In the genomic region with DNA sequence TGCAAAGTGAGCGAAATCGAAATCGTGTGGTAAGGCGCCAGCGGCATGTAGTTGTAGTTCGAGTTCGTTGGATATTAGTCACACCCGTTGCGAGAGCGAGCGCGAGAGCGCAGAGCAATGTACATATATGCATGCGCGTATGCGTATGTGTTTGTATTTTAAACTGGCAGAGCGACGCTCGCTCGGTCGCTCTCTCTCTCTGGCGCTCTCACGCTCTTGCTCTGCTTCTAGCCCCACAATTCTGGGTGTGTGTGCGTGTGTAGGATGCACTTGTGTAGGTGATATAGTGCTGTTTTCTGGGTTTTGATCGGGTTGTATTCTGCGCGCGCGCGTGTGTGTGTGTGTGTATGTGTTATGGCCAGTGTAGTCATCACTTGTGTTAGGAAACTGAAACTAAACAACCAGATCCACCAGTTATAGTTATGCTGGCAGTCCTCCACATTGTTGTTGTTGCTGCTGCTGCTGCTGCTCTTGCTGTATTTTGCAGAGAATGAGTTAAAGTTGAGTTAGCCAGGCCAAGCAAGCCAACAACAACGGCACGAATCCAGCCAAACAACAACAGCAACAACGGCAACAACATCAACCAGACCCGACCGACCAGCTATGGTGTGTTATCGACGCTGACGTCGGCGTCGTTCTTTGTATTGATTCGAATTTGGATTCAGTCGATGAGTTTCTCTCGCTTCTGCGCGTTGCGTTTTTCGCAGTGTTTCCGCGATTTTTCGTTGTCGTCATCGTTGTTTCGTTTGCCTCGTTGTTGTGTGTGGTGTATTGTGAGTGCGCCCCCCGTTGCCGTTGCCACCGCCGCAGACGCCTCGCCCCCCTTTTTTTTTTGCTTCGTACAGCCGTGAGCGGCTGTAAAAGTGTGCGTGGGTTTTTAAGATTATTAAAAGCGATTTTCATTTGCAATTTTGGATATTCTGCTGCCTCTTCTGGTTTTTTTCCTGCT, we compare ENCODE assay signal across 6 fruit fly cellular contexts.
TF ChIP-seq lines count a peak whose summit lies in the region.

No protein-coding gene starts in this region.

- no peak for TF ChIP-seq CTCF in whole organism, embryonic (GFP tag; optimal IDR thresholded peaks at IDR 0.05; lab: Kevin White, UChicago)

TF ChIP-seq in whole organism, 6 proteins besides CTCF, POLR2A, EP300 and RAD21:
- no peak for TF ChIP-seq EcR (GFP tag; optimal IDR thresholded peaks at IDR 0.05; lab: Kevin White, UChicago)
- TF ChIP-seq CG8478 (optimal IDR thresholded peaks at IDR 0.05; lab: Kevin White, UChicago) = peak; percentile 42
TF ChIP-seq in whole organism: peak in this region for 1.

TF ChIP-seq in whole organism, adult, 20 proteins besides CTCF, POLR2A, EP300 and RAD21 (continues in another document):
- TF ChIP-seq cnc (optimal IDR thresholded peaks at IDR 0.05; lab: Kevin White, UChicago) (no peak), CG5204 (GFP tag; optimal IDR thresholded peaks at IDR 0.05; lab: Kevin White, UChicago) (no peak), Clk (GFP tag; optimal IDR thresholded peaks at IDR 0.05; lab: Kevin White, UChicago) (no peak), cic (GFP tag; optimal IDR thresholded peaks at IDR 0.05; lab: Kevin White, UChicago) (peak; percentile 61), CG33017 (tag; optimal IDR thresholded peaks at IDR 0.05; lab: Kevin White, UChicago) (no peak), tj (GFP tag; optimal IDR thresholded peaks at IDR 0.05; lab: Kevin White, UChicago) (peak; percentile 82), ovo (GFP tag; optimal IDR thresholded peaks at IDR 0.05; lab: Kevin White, UChicago) (no peak), pad (GFP tag; optimal IDR thresholded peaks at IDR 0.05; lab: Kevin White, UChicago) (peak; percentile 1), kay (GFP tag; lab: Kevin White, UChicago; ENCODE audit: borderline replicate concordance) (peak; percentile 80), Mnt (GFP tag; optimal IDR thresholded peaks at IDR 0.05; lab: Kevin White, UChicago) (peak; percentile 20), Hr96 (GFP tag; optimal IDR thresholded peaks at IDR 0.05; lab: Kevin White, UChicago) (no peak), CG7101 (tag; optimal IDR thresholded peaks at IDR 0.05; lab: Kevin White, UChicago) (peak; percentile 27), CG7045 (GFP tag; optimal IDR thresholded peaks at IDR 0.05; lab: Kevin White, UChicago) (no peak), bab1 (GFP tag; optimal IDR thresholded peaks at IDR 0.05; lab: Kevin White, UChicago) (peak; percentile 78), toe (GFP tag; optimal IDR thresholded peaks at IDR 0.05; lab: Kevin White, UChicago) (no peak)

TF ChIP-seq in whole organism, embryonic, 481 proteins besides CTCF, POLR2A, EP300 and RAD21 (continues in another document):
- TF ChIP-seq CG2116 (GFP tag; optimal IDR thresholded peaks at IDR 0.05; lab: Kevin White, UChicago) (no peak), Doc3 (GFP tag; IDR thresholded peaks at IDR 0.05; lab: Robert Waterston, UW; ENCODE audit: partially characterized antibody) (no peak), Kr (GFP tag; optimal IDR thresholded peaks at IDR 0.05; lab: Kevin White, UChicago) (peak; percentile 42), Lhr (GFP tag; optimal IDR thresholded peaks at IDR 0.05; lab: Kevin White, UChicago) (no peak), CG6175 (GFP tag; IDR thresholded peaks at IDR 0.05; lab: Robert Waterston, UW) (peak; percentile 95), chn (GFP tag; optimal IDR thresholded peaks at IDR 0.05; lab: Kevin White, UChicago) (no peak), CG33213 (GFP tag; optimal IDR thresholded peaks at IDR 0.05; lab: Kevin White, UChicago) (no peak), exex (tag; optimal IDR thresholded peaks at IDR 0.05; lab: Kevin White, UChicago) (peak; percentile 1), ssp (GFP tag; IDR thresholded peaks at IDR 0.05; lab: Robert Waterston, UW) (no peak), CG17361 (GFP tag; IDR thresholded peaks at IDR 0.05; lab: Robert Waterston, UW) (no peak), sug (tag; optimal IDR thresholded peaks at IDR 0.05; lab: Kevin White, UChicago) (peak; percentile 26), CG18599 (GFP tag; optimal IDR thresholded peaks at IDR 0.05; lab: Kevin White, UChicago) (peak; percentile 10), Nf-YA (GFP tag; IDR thresholded peaks at IDR 0.05; lab: Robert Waterston, UW) (no peak), HLH3B (GFP tag; IDR thresholded peaks at IDR 0.05; lab: Robert Waterston, UW) (peak; percentile 14; the same call in 1 of the 2 replicates), fd102C (GFP tag; optimal IDR thresholded peaks at IDR 0.05; lab: Kevin White, UChicago) (no peak), tup (GFP tag; optimal IDR thresholded peaks at IDR 0.05; lab: Kevin White, UChicago) (no peak)

TF ChIP-seq in whole organism, prepupa, 60 proteins besides CTCF, POLR2A, EP300 and RAD21 (continues in another document):
- TF ChIP-seq CG3032 (tag; optimal IDR thresholded peaks at IDR 0.05; lab: Kevin White, UChicago) = no peak
- no peak for TF ChIP-seq spab (GFP tag; optimal IDR thresholded peaks at IDR 0.05; lab: Kevin White, UChicago)
- no peak for TF ChIP-seq Gug (GFP tag; IDR thresholded peaks at IDR 0.05; lab: Robert Waterston, UW)
- peak; percentile 2 to 11 for TF ChIP-seq ss (GFP tag; optimal IDR thresholded peaks at IDR 0.05; lab: Kevin White, UChicago)
- peak; percentile 12 for TF ChIP-seq CG16779 (tag; optimal IDR thresholded peaks at IDR 0.05; lab: Kevin White, UChicago)
- no peak for TF ChIP-seq CG10631 (GFP tag; optimal IDR thresholded peaks at IDR 0.05; lab: Kevin White, UChicago)
- TF ChIP-seq Lpt (GFP tag; optimal IDR thresholded peaks at IDR 0.05; lab: Kevin White, UChicago) = peak; percentile 56
- TF ChIP-seq CG6854 (GFP tag; optimal IDR thresholded peaks at IDR 0.05; lab: Kevin White, UChicago) = peak; percentile 56
- peak; percentile 65 for TF ChIP-seq Eip78C (GFP tag; lab: Kevin White, UChicago)
- peak; percentile 12 for TF ChIP-seq lz (GFP tag; optimal IDR thresholded peaks at IDR 0.05; lab: Kevin White, UChicago)
- TF ChIP-seq Blimp-1 (GFP tag; optimal IDR thresholded peaks at IDR 0.05; lab: Kevin White, UChicago) = no peak
- TF ChIP-seq CG34406 (GFP tag; optimal IDR thresholded peaks at IDR 0.05; lab: Kevin White, UChicago) = no peak
- no peak for TF ChIP-seq salr (GFP tag; optimal IDR thresholded peaks at IDR 0.05; lab: Kevin White, UChicago)
- peak; percentile 35 for TF ChIP-seq fd85E (GFP tag; optimal IDR thresholded peaks at IDR 0.05; lab: Kevin White, UChicago)
- TF ChIP-seq dac (GFP tag; optimal IDR thresholded peaks at IDR 0.05; lab: Kevin White, UChicago) = no peak
- TF ChIP-seq Smox (GFP tag; optimal IDR thresholded peaks at IDR 0.05; lab: Kevin White, UChicago) = no peak
- no peak for TF ChIP-seq CG10669 (GFP tag; optimal IDR thresholded peaks at IDR 0.05; lab: Kevin White, UChicago)

TF ChIP-seq in whole organism, pupa, 21 proteins besides CTCF, POLR2A, EP300 and RAD21:
- TF ChIP-seq CG15710 (tag; optimal IDR thresholded peaks at IDR 0.05; lab: Kevin White, UChicago) = no peak
- TF ChIP-seq fd96Ca (GFP tag; IDR thresholded peaks at IDR 0.05; lab: Robert Waterston, UW) = peak; percentile 68
- no peak for TF ChIP-seq CG14655 (GFP tag; optimal IDR thresholded peaks at IDR 0.05; lab: Kevin White, UChicago)
- peak; percentile 73; the same call in 1 of the 2 replicates for TF ChIP-seq CG32121 (GFP tag; IDR thresholded peaks at IDR 0.05; lab: Robert Waterston, UW)
- peak; percentile 67 for TF ChIP-seq CG12605 (GFP tag; IDR thresholded peaks at IDR 0.05; lab: Robert Waterston, UW)
- TF ChIP-seq EcR (GFP tag; optimal IDR thresholded peaks at IDR 0.05; lab: Kevin White, UChicago) = peak; percentile 31
- peak; percentile 47 for TF ChIP-seq Pif1B (GFP tag; optimal IDR thresholded peaks at IDR 0.05; lab: Kevin White, UChicago)
- TF ChIP-seq Ets98B (GFP tag; IDR thresholded peaks at IDR 0.05; lab: Robert Waterston, UW) = peak; percentile 84
- peak; percentile 71 for TF ChIP-seq CG4496 (GFP tag; IDR thresholded peaks at IDR 0.05; lab: Robert Waterston, UW)

TF ChIP-seq in whole organism, wandering third instar larva, 38 proteins besides CTCF, POLR2A, EP300 and RAD21 (continues in another document):
- peak; percentile 40 for TF ChIP-seq woc (GFP tag; optimal IDR thresholded peaks at IDR 0.05; lab: Kevin White, UChicago)
- TF ChIP-seq Hr83 (GFP tag; optimal IDR thresholded peaks at IDR 0.05; lab: Kevin White, UChicago; ENCODE audit: poor library complexity, severe bottlenecking) = peak; percentile 69
- peak; percentile 26 for TF ChIP-seq jim (GFP tag; optimal IDR thresholded peaks at IDR 0.05; lab: Kevin White, UChicago)
- TF ChIP-seq Hnf4 (GFP tag; optimal IDR thresholded peaks at IDR 0.05; lab: Kevin White, UChicago) = peak; percentile 2
- TF ChIP-seq Jra (GFP tag; optimal IDR thresholded peaks at IDR 0.05; lab: Kevin White, UChicago) = peak; percentile 50
- no peak for TF ChIP-seq GATAd (GFP tag; optimal IDR thresholded peaks at IDR 0.05; lab: Kevin White, UChicago)
- TF ChIP-seq CG32264 (GFP tag; optimal IDR thresholded peaks at IDR 0.05; lab: Kevin White, UChicago) = peak; percentile 22
- no peak for TF ChIP-seq CG9705 (GFP tag; optimal IDR thresholded peaks at IDR 0.05; lab: Kevin White, UChicago)
- peak; percentile 93 for TF ChIP-seq Vsx2 (GFP tag; optimal IDR thresholded peaks at IDR 0.05; lab: Kevin White, UChicago; ENCODE audit: partially characterized antibody)
- no peak for TF ChIP-seq Myc (optimal IDR thresholded peaks at IDR 0.05; lab: Kevin White, UChicago)
- peak; percentile 15 for TF ChIP-seq Sp1 (GFP tag; optimal IDR thresholded peaks at IDR 0.05; lab: Kevin White, UChicago)
- TF ChIP-seq N (GFP tag; optimal IDR thresholded peaks at IDR 0.05; lab: Kevin White, UChicago) = peak; percentile 91
- TF ChIP-seq dsf (GFP tag; optimal IDR thresholded peaks at IDR 0.05; lab: Kevin White, UChicago; ENCODE audit: borderline replicate concordance) = peak; percentile 40
- TF ChIP-seq Rel (GFP tag; optimal IDR thresholded peaks at IDR 0.05; lab: Kevin White, UChicago) = peak; percentile 17
- peak; percentile 28 for TF ChIP-seq Rel (tag; optimal IDR thresholded peaks at IDR 0.05; lab: Kevin White, UChicago)
- peak; percentile 46 for TF ChIP-seq h (GFP tag; optimal IDR thresholded peaks at IDR 0.05; lab: Kevin White, UChicago)
- TF ChIP-seq dl (GFP tag; optimal IDR thresholded peaks at IDR 0.05; lab: Kevin White, UChicago; ENCODE audit: insufficient read depth in 1 of 2, partially characterized antibody in 2 of 2) = peak; percentile 98 to 99
- TF ChIP-seq psq (GFP tag; optimal IDR thresholded peaks at IDR 0.05; lab: Kevin White, UChicago) = peak; percentile 65
- TF ChIP-seq HLH106 (tag; optimal IDR thresholded peaks at IDR 0.05; lab: Kevin White, UChicago) = no peak
- peak; percentile 99 for TF ChIP-seq Dif (GFP tag; optimal IDR thresholded peaks at IDR 0.05; lab: Kevin White, UChicago; ENCODE audit: partially characterized antibody)
- TF ChIP-seq CrebA (GFP tag; optimal IDR thresholded peaks at IDR 0.05; lab: Kevin White, UChicago; ENCODE audit: borderline replicate concordance) = peak; percentile 70
- TF ChIP-seq pan (optimal IDR thresholded peaks at IDR 0.05; lab: Kevin White, UChicago) = no peak
- TF ChIP-seq br (GFP tag; optimal IDR thresholded peaks at IDR 0.05; lab: Kevin White, UChicago) = peak; percentile 47
- TF ChIP-seq foxo (GFP tag; optimal IDR thresholded peaks at IDR 0.05; lab: Kevin White, UChicago) = peak; percentile 15 to 53
- no peak for TF ChIP-seq tai (GFP tag; optimal IDR thresholded peaks at IDR 0.05; lab: Kevin White, UChicago)
